Worm (Caenorhabditis elegans) whole organism, L4 larva: ENCODE data around the gene lev-8.

Experiments
- F26F4.8 ChIP-seq: fragments of 200-800 bp; sonication (Bioruptor generic); conservative IDR thresholded peaks from 2 replicates; pipeline ENCODE4 v1.3.6; 2022; ENCODE audit warnings: missing genetic modification characterization, missing compliant biosample characterization
- F37D6.2 ChIP-seq: sonication (generic microtip); optimal IDR thresholded peaks from 2 replicates; lab custom pipeline; 2016; ENCODE audit warnings: mild to moderate bottlenecking, missing genetic modification characterization, missing compliant biosample characterization
- F44E2.7 ChIP-seq: fragments of 200-800 bp; sonication (Bioruptor generic); IDR thresholded peaks from 2 replicates; pipeline ENCODE4 v2.1.2; 2022; ENCODE audit warnings: missing genetic modification characterization, missing compliant biosample characterization
- F49E8.2 ChIP-seq: sonication (generic microtip); optimal IDR thresholded peaks from 2 replicates; lab custom pipeline; 2016; ENCODE audit warnings: missing compliant biosample characterization, mild to moderate bottlenecking, missing genetic modification characterization, borderline replicate concordance
- T20F7.1 ChIP-seq: fragments of 200-800 bp; sonication (Bioruptor generic); optimal IDR thresholded peaks from 2 replicates; lab custom pipeline; 2018; ENCODE audit warnings: mild to moderate bottlenecking, missing genetic modification characterization, missing compliant biosample characterization
- T26A8.4 ChIP-seq: fragments of 200-800 bp; sonication (Bioruptor generic); IDR thresholded peaks from 2 replicates; pipeline ENCODE4 v1.3.6; 2022; ENCODE audit warnings: missing genetic modification characterization, missing compliant biosample characterization
- Y75B8A.6 ChIP-seq: fragments of 200-800 bp; sonication (Bioruptor generic); IDR thresholded peaks from 2 replicates; pipeline ENCODE4 v1.3.6; 2022; ENCODE audit warnings: missing genetic modification reagents, missing genetic modification characterization, missing compliant biosample characterization
- ZK337.2 ChIP-seq: fragments of 200-800 bp; sonication (Bioruptor generic); IDR thresholded peaks from 2 replicates; pipeline ENCODE4 v1.3.6; 2022; ENCODE audit warnings: missing genetic modification reagents, missing genetic modification characterization, missing compliant biosample characterization
- aha-1 ChIP-seq: fragments of 150-350 bp; peaks from one replicate; lab custom pipeline; 2014; ENCODE audit warnings: missing biosample characterization, missing genetic modification characterization
- ama-1 ChIP-seq: fragments of 150-350 bp; optimal IDR thresholded peaks from 2 replicates; lab custom pipeline; 2014; ENCODE audit warnings: inconsistent platforms, mixed read lengths
- arid-1 ChIP-seq: fragments of 200-800 bp; sonication (Bioruptor generic); conservative IDR thresholded peaks from 2 replicates; pipeline ENCODE4 v1.3.6; 2022; ENCODE audit warnings: missing genetic modification reagents, missing genetic modification characterization, missing compliant biosample characterization
- ceh-28 ChIP-seq: fragments of 150-350 bp; optimal IDR thresholded peaks from 2 replicates; lab custom pipeline; 2014; ENCODE audit warnings: missing biosample characterization, missing genetic modification reagents, missing genetic modification characterization
- ceh-32 ChIP-seq: sonication (generic microtip); optimal IDR thresholded peaks from 2 replicates; lab custom pipeline; 2016; ENCODE audit warnings: mild to moderate bottlenecking, missing genetic modification characterization, missing compliant biosample characterization; ENCODE audit not compliant: poor library complexity
- ceh-62 ChIP-seq: sonication (generic microtip); optimal IDR thresholded peaks from 2 replicates; lab custom pipeline; 2017; ENCODE audit warnings: missing biosample characterization, missing genetic modification characterization
- ces-1 ChIP-seq: fragments of 150-350 bp; sonication (generic microtip); optimal IDR thresholded peaks from 4 replicates; lab custom pipeline; 2014; ENCODE audit warnings: missing biosample characterization, missing genetic modification reagents, missing genetic modification characterization
- ctbp-1 ChIP-seq: fragments of 200-800 bp; sonication (Bioruptor generic); IDR thresholded peaks from 2 replicates; pipeline ENCODE4 v1.3.6; 2022; ENCODE audit warnings: missing genetic modification reagents, missing genetic modification characterization, missing compliant biosample characterization
- daf-19 ChIP-seq: fragments of 200-800 bp; sonication (Bioruptor generic); conservative IDR thresholded peaks from 2 replicates; pipeline ENCODE4 v1.3.6; 2022; ENCODE audit warnings: missing genetic modification characterization, missing compliant biosample characterization
- dmd-6 ChIP-seq: fragments of 200-800 bp; sonication (Bioruptor generic); IDR thresholded peaks from 2 replicates; pipeline ENCODE4 v1.3.6; 2022; ENCODE audit warnings: missing genetic modification reagents, missing genetic modification characterization, missing compliant biosample characterization
- egl-43 ChIP-seq: fragments of 200-800 bp; sonication (Bioruptor generic); IDR thresholded peaks from 2 replicates; pipeline ENCODE4 v1.3.6; 2022; ENCODE audit warnings: missing genetic modification reagents, missing genetic modification characterization, missing compliant biosample characterization
- fos-1 ChIP-seq: fragments of 150-350 bp; optimal IDR thresholded peaks from 2 replicates; lab custom pipeline; 2014; ENCODE audit warnings: missing biosample characterization, missing genetic modification characterization
- gei-8 ChIP-seq: fragments of 200-800 bp; sonication (Bioruptor generic); optimal IDR thresholded peaks from 2 replicates; lab custom pipeline; 2018; ENCODE audit warnings: mild to moderate bottlenecking, missing genetic modification characterization, missing compliant biosample characterization
- hif-1 ChIP-seq, 2 experiments: sonication (generic microtip); optimal IDR thresholded peaks; 2 replicates each; lab custom pipeline; 2016 to 2017; ENCODE audit warnings: missing compliant biosample characterization in 2 of 2, missing genetic modification characterization in 2 of 2, missing genetic modification reagents in 2 of 2, missing genotype in 2 of 2, mild to moderate bottlenecking in 1 of 2
- jun-1 ChIP-seq: fragments of 150-350 bp; optimal IDR thresholded peaks from 2 replicates; lab custom pipeline; 2014; ENCODE audit warnings: missing biosample characterization, missing genetic modification reagents, missing genetic modification characterization
- lin-39 ChIP-seq: fragments of 150-350 bp; optimal IDR thresholded peaks from 2 replicates; lab custom pipeline; 2014; ENCODE audit warnings: missing biosample characterization, missing genetic modification reagents, missing genetic modification characterization
- lir-3 ChIP-seq: sonication (generic microtip); optimal IDR thresholded peaks from 2 replicates; lab custom pipeline; 2016; ENCODE audit warnings: mild to moderate bottlenecking, missing genetic modification characterization, missing compliant biosample characterization
- lsy-2 ChIP-seq, 2 experiments: fragments of 150-350 bp in 1 of 2; sonication (generic microtip) in 1 of 2; optimal IDR thresholded peaks; 2 replicates each; lab custom pipeline; 2014 to 2017; ENCODE audit warnings: missing biosample characterization in 2 of 2, missing genetic modification characterization in 2 of 2
- madf-5 ChIP-seq, 2 experiments: fragments of 200-800 bp; sonication (Bioruptor generic); IDR thresholded peaks; 2 replicates each; pipeline ENCODE4 v1.3.6; 2022; ENCODE audit warnings: missing compliant biosample characterization in 2 of 2, missing genetic modification characterization in 2 of 2
- madf-9 ChIP-seq: fragments of 200-800 bp; sonication (Bioruptor generic); conservative IDR thresholded peaks from 2 replicates; pipeline ENCODE4 v1.3.6; 2022; ENCODE audit warnings: missing genetic modification reagents, missing genetic modification characterization, missing compliant biosample characterization
- mdl-1 ChIP-seq, 2 experiments: fragments of 150-350 bp in 1 of 2; sonication (generic microtip) in 1 of 2; optimal IDR thresholded peaks; 2 replicates each; lab custom pipeline; 2014 to 2017; ENCODE audit warnings: missing biosample characterization in 2 of 2, missing genetic modification characterization in 2 of 2
- mdt-29 ChIP-seq: fragments of 200-800 bp; sonication (Bioruptor generic); IDR thresholded peaks from 2 replicates; pipeline ENCODE4 v1.3.6; 2022; ENCODE audit warnings: missing genetic modification reagents, missing genetic modification characterization, missing compliant biosample characterization
- mxl-2 ChIP-seq: fragments of 200-800 bp; sonication (Bioruptor generic); conservative IDR thresholded peaks from 2 replicates; pipeline ENCODE4 v1.3.6; 2022; ENCODE audit warnings: missing genetic modification reagents, missing genetic modification characterization, missing compliant biosample characterization
- mxl-3 ChIP-seq: fragments of 200-800 bp; sonication (Bioruptor generic); optimal IDR thresholded peaks from 2 replicates; lab custom pipeline; 2018; ENCODE audit warnings: mild to moderate bottlenecking, missing genetic modification characterization, missing compliant biosample characterization
- nhr-10 ChIP-seq: fragments of 150-350 bp; optimal IDR thresholded peaks from 2 replicates; lab custom pipeline; 2014; ENCODE audit warnings: missing biosample characterization, missing genetic modification characterization
- nhr-102 ChIP-seq: sonication (generic microtip); optimal IDR thresholded peaks from 2 replicates; lab custom pipeline; 2016; ENCODE audit warnings: mild to moderate bottlenecking, missing genetic modification characterization, moderate library complexity, missing compliant biosample characterization
- nhr-41 ChIP-seq: fragments of 200-800 bp; sonication (Bioruptor generic); IDR thresholded peaks from 2 replicates; pipeline ENCODE4 v1.3.6; 2022; ENCODE audit warnings: missing genetic modification reagents, missing genetic modification characterization, missing compliant biosample characterization
- nhr-42 ChIP-seq: fragments of 200-800 bp; sonication (Bioruptor generic); IDR thresholded peaks from 2 replicates; pipeline ENCODE4 v1.3.6; 2022; ENCODE audit warnings: missing genetic modification characterization, missing compliant biosample characterization
- nhr-48 ChIP-seq: sonication (generic microtip); optimal IDR thresholded peaks from 2 replicates; lab custom pipeline; 2016; ENCODE audit warnings: mild to moderate bottlenecking, missing genetic modification characterization, missing compliant biosample characterization
- nhr-6 ChIP-seq: fragments of 150-350 bp; optimal IDR thresholded peaks from 2 replicates; lab custom pipeline; 2014; ENCODE audit warnings: missing biosample characterization, missing genetic modification characterization
- set-16 ChIP-seq: fragments of 200-800 bp; sonication (Bioruptor generic); IDR thresholded peaks from 2 replicates; pipeline ENCODE4 v1.3.6; 2022; ENCODE audit warnings: missing genetic modification reagents, missing genetic modification characterization, missing compliant biosample characterization
- snpc-1.2 ChIP-seq: fragments of 200-800 bp; sonication (Bioruptor generic); IDR thresholded peaks from 2 replicates; pipeline ENCODE4 v1.3.6; 2022; ENCODE audit warnings: missing genetic modification reagents, missing genetic modification characterization, missing compliant biosample characterization
- spr-1 ChIP-seq: sonication (generic microtip); optimal IDR thresholded peaks from 2 replicates; lab custom pipeline; 2016; ENCODE audit warnings: mild to moderate bottlenecking, missing genetic modification characterization, missing compliant biosample characterization
- tag-97 ChIP-seq: fragments of 200-800 bp; sonication (Bioruptor generic); IDR thresholded peaks from 2 replicates; pipeline ENCODE4 v1.3.6; 2022; ENCODE audit warnings: missing genetic modification characterization, missing compliant biosample characterization
- tra-1 ChIP-seq: fragments of 200-800 bp; sonication (Bioruptor generic); IDR thresholded peaks from 2 replicates; pipeline ENCODE4 v1.3.6; 2022; ENCODE audit warnings: missing genetic modification reagents, missing genetic modification characterization, missing compliant biosample characterization
- unc-62 ChIP-seq, 3 experiments: fragments of 150-350 bp in 1 of 3; sonication (generic microtip); optimal IDR thresholded peaks in 2 of 3; peaks in 1 of 3; 1 replicate in 1 of 3; 2 replicates in 2 of 3; lab custom pipeline; 2014 to 2017; ENCODE audit warnings: missing biosample characterization in 3 of 3, missing genetic modification characterization in 3 of 3, missing genetic modification reagents in 3 of 3, missing genotype in 1 of 3
- zfp-2 ChIP-seq: sonication (generic microtip); optimal IDR thresholded peaks from 2 replicates; lab custom pipeline; 2016; ENCODE audit warnings: mild to moderate bottlenecking, missing genetic modification characterization, missing compliant biosample characterization
- ztf-7 ChIP-seq: fragments of 150-350 bp; optimal IDR thresholded peaks from 2 replicates; lab custom pipeline; 2014; ENCODE audit warnings: missing biosample characterization, missing genetic modification characterization

lev-8 gene

DNA sequence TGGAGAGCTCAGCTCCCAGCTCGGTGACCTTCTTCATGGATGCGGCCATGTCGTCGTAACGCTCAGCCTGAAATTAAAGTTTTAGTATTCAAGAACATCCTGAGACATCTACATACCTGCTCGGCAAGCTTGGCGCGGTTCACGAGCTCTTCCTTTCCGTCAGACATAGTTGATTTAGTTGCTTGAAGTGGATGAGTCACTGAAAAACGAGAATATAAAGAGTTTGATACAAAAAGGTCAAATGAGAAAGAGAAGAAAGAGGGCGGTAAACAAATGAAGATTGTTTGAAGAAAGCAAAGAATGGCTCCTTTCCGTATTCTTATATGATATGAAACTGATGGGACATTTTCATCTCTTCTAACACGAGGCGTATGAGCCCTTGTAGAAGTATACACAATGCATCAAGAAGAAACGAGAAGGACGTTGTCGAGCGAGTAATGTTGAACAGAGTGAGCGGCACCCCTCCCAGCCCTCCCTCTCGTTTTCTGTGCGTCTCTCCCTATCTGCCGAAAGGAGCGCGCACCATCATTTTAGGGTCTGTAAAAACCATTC is 44.6 kb downstream of the lev-8 start, which contains the start of gene ftt-2:
Gene ftt-2, minus strand, starts transcription at position 206 of the 552 bp plus-strand sequence.
- no peak for TF ChIP-seq T26A8.4
- TF ChIP-seq ama-1 (lab: Kevin White, UChicago) = peak; percentile 81
- TF ChIP-seq madf-9 (GFP tag; lab: Robert Waterston, UW) = no peak
- peak; percentile 27 for TF ChIP-seq nhr-6 (tag; lab: Kevin White, UChicago)
- peak; percentile 2 for TF ChIP-seq ztf-7 (tag; lab: Kevin White, UChicago)
- peak; percentile 94 for TF ChIP-seq aha-1 (tag; lab: Kevin White, UChicago)

DNA sequence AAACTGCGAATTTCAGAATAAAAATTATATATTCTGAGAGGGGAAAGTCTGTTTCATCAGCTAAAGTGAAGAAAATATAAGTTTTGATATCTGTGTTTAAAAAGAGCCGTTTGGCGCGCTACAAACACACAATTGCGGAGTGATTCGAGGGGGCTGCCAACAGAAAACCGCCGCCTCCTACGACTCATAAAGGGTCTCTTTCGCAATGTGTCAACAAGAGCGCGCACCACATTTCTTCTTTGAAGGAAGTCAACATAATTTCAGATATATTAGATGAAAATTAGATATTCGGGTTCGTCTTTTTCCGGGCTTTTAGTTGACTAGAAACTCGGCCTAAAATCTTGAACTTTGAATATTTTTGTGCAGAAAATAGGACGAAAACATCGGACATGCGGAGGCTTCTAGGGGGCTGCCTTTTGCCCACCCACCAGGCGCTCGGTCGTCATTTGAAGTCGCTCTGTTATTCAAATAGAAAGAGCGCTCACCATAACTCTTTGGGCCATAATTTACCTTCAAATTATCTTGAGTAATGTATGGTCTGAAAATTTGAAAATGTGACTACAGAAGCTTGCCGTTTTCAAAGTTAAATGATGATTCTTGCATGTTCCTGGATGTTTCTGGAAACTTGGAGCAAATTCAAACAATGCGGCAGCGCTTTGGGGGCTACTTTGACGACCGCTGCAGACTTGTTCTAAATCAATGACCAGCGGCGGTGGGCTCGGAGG is 45.2 kb downstream of the lev-8 start:
- no peak for TF ChIP-seq F26F4.8
- peak; percentile 67 to 81 for TF ChIP-seq mdl-1 (tag; optimal IDR thresholded peaks at IDR 0.05; lab: Kevin White, UChicago)
- peak; percentile 74 to 86 for TF ChIP-seq lsy-2 (tag; optimal IDR thresholded peaks at IDR 0.05; lab: Kevin White, UChicago)
- TF ChIP-seq mdt-29 (GFP tag; lab: Robert Waterston, UW) = peak; percentile 94
- TF ChIP-seq hif-1 (tag; optimal IDR thresholded peaks at IDR 0.05; lab: Kevin White, UChicago) = peak; percentile 84 to 94
- 0 out of 4 replicates have a peak, but pooled peaks of 1 of the 2 experiments have one; percentile 36 for TF ChIP-seq madf-5 (GFP tag; IDR thresholded peaks at IDR 0.05; lab: Robert Waterston, UW)
- TF ChIP-seq fos-1 (tag; lab: Kevin White, UChicago) = peak; percentile 80
- peak; percentile 83 for TF ChIP-seq nhr-10 (tag; lab: Kevin White, UChicago)
- TF ChIP-seq mxl-2 = peak; percentile 69
- peak; percentile 75 for TF ChIP-seq madf-9 (GFP tag; lab: Robert Waterston, UW)
- peak; percentile 91 for TF ChIP-seq nhr-42
- TF ChIP-seq ceh-32 (tag; lab: Kevin White, UChicago) = peak; percentile 66
- TF ChIP-seq T20F7.1 = peak; percentile 90
- no peak for TF ChIP-seq F44E2.7
- TF ChIP-seq lin-39 (tag; lab: Kevin White, UChicago) = peak; percentile 23
- peak; percentile 96 for TF ChIP-seq tra-1 (GFP tag; lab: Robert Waterston, UW)
- no peak for TF ChIP-seq Y75B8A.6
- TF ChIP-seq snpc-1.2 (GFP tag; lab: Robert Waterston, UW) = no peak
- TF ChIP-seq set-16 (GFP tag; lab: Robert Waterston, UW) = peak; percentile 76
- peak; percentile 90 for TF ChIP-seq F37D6.2 (tag; lab: Kevin White, UChicago)
- no peak for TF ChIP-seq ceh-62 (tag; lab: Kevin White, UChicago)
- peak; percentile 96 for TF ChIP-seq nhr-102 (tag; lab: Kevin White, UChicago)
- no peak for TF ChIP-seq F49E8.2 (tag; lab: Kevin White, UChicago)
- TF ChIP-seq zfp-2 (tag; lab: Kevin White, UChicago) = peak; percentile 73
- peak; percentile 61; the same call in 1 of the 2 replicates for TF ChIP-seq arid-1 (GFP tag; lab: Robert Waterston, UW)
- TF ChIP-seq ztf-7 (tag; lab: Kevin White, UChicago) = no peak
- peak; percentile 16 for TF ChIP-seq lir-3 (tag; lab: Kevin White, UChicago)
- TF ChIP-seq ces-1 (GFP tag; lab: Kevin White, UChicago) = no peak
- TF ChIP-seq egl-43 (GFP tag; lab: Robert Waterston, UW) = no peak; the same call in none of the 2 replicates
- no peak for TF ChIP-seq nhr-41 (GFP tag; lab: Robert Waterston, UW)
- TF ChIP-seq tag-97 (GFP tag; lab: Robert Waterston, UW) = 0 out of 2 replicates have a peak, but pooled peaks have one; percentile 42
- peak; percentile 94 for TF ChIP-seq nhr-48
- peak; percentile 90 for TF ChIP-seq ctbp-1 (GFP tag; lab: Robert Waterston, UW)
- TF ChIP-seq mxl-3 (GFP tag; lab: Kevin White, UChicago) = peak; percentile 32
- peak; percentile 94 for TF ChIP-seq gei-8 (GFP tag; lab: Kevin White, UChicago)
- TF ChIP-seq jun-1 = peak; percentile 74
- TF ChIP-seq dmd-6 = peak; percentile 83
- TF ChIP-seq ZK337.2 = no peak
- peak; percentile 76 to 97 for TF ChIP-seq unc-62 (GFP tag; optimal IDR thresholded peaks at IDR 0.05 in 1 of 2; lab: Kevin White, UChicago)
- TF ChIP-seq unc-62 (tag; optimal IDR thresholded peaks at IDR 0.05; lab: Kevin White, UChicago) = no peak
- peak; percentile 92 for TF ChIP-seq daf-19 (GFP tag; lab: Robert Waterston, UW)
- TF ChIP-seq ceh-28 (tag; lab: Kevin White, UChicago) = peak; percentile 41
- peak; percentile 95 for TF ChIP-seq spr-1
